Fruit fly (Drosophila melanogaster): ENCODE results near the gene ss.

Gene ss

DNA sequence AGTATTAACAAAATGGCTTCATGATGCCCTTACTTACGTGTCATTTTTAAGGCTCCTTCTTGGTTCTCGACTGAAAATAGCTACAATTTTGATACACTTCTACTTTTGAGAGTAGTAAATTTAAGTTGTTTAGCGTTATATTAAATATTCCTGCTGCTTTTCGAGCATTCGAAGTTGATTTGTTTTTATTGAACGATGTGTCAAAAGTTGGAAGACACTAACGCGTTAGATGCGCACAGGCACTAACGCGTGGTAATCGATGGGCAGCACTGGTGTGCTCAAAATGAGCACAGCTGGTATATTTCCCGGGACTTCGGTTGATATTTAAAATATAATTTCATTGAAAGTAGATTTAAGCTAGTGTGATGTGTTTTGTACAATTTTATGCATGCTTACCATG, 44.4 kb downstream of the ss start, which contains the start of gene CG17931:
CG17931 (minus strand) TSS at position 369 of the 400 bp plus-strand sequence.
- TF ChIP-seq CG17801 (GFP tag; optimal IDR thresholded peaks at IDR 0.05; ENCODE audit: partially characterized antibody) = no peak

DNA sequence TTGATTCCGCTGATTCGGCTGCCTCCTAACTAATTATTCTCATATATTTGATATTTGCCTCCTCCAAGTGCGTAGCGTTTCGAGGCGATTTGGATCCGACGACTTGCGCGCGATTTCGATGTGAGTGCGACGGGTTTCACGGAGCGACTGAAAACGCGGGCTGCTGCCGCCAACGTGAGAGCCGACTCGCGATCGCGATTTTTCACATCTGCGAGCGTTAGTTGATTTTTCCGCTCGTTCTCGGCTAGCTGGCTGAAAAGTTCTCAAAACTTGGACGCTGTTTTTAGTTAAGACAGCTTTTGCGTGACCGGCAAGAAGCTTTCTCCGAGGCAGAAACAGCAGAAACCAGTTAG, 46.7 kb downstream of the ss start, which contains the start of gene CG10311:
CG10311 (minus strand) TSS at position 153 of the 353 bp plus-strand sequence.
- TF ChIP-seq CG17801 (GFP tag; optimal IDR thresholded peaks at IDR 0.05; ENCODE audit: partially characterized antibody) = no peak

DNA sequence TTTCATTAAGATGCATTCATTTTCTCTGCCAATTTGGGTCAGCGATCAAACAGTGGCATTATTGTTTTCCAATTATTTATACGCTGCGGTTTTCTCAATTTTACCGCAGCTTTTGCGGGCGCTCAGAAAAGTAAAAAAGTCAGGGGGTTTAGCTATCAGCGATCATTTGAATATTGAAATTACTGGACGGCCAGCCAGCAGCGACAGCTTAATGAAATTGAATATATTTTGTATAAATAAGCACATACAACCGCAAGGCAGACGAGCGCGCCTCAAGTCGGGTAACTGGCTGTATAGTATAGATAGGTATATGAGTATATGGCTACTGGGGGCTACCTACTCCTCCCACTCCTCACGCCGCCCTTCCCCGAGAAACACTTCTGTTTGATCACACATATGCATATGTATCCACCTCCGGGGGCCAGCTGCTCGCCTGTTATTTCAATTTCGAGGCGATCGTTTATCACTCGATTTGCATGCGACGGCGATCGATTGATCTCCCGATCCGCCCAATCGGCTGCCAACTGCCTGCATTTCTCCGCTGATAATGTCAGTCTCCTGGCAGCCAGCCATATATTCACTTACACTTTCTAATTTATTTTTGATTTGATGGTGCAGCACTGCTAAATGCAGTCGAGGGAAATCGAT, 47.2 kb downstream of the ss start:
- TF ChIP-seq CG17801 (GFP tag; optimal IDR thresholded peaks at IDR 0.05; ENCODE audit: partially characterized antibody) = no peak

dm6 chr3R:16355393-16355943, 48.0 kb downstream of the ss start:
- TF ChIP-seq CG17801 (GFP tag; optimal IDR thresholded peaks at IDR 0.05; ENCODE audit: partially characterized antibody) = no peak

dm6 chr3R:16353671-16354070, 49.8 kb downstream of the ss start:
- no peak for TF ChIP-seq CG17801 (GFP tag; optimal IDR thresholded peaks at IDR 0.05; ENCODE audit: partially characterized antibody)

- TF ChIP-seq CG17801 (GFP tag; optimal IDR thresholded peaks at IDR 0.05; ENCODE audit: partially characterized antibody) = no peak
These were observed 50.3 kb downstream of the ss start for dm6 chr3R:16353195-16353594.

DNA sequence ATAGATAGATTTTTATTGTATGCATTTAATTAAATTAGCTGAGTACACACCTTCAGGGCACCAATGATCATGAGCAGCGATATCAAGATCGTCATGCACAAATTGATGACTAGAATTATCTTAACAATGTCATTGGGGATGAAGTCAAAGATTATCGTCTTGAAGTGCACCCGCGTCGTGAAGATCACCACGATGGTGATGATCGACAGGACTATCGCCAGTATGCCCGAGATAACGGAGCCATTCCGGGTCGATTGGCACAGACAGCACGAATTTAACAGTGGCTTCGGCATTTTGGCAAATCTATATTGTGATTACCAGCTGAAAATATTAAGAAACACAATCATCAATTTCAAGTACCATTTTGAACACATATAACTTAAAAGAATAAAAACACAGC, 51.5 kb downstream of the ss start:
- no peak for TF ChIP-seq CG17801 (GFP tag; optimal IDR thresholded peaks at IDR 0.05; ENCODE audit: partially characterized antibody)

dm6 chr3R:16351044-16351443, 52.4 kb downstream of the ss start:
- TF ChIP-seq CG17801 (GFP tag; optimal IDR thresholded peaks at IDR 0.05; ENCODE audit: partially characterized antibody) = no peak

DNA sequence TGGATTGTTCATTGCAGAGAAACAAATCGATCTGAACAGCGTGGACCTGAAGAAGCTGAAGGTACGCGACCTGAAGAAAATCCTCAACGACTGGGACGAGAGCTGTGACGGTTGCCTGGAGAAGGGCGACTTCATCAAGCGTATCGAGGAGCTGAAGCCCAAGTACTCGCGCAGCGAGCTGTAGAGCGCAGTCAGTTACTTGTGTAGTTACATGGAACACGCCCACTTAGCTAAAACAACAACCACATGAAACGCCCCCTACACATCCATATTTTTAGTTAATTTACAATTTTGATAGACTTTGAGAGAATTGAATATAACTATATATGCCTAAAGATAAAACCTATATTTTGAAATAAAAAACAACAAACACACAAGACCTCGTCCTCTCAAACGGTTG, 53.1 kb downstream of the ss start:
- TF ChIP-seq CG17801 (GFP tag; optimal IDR thresholded peaks at IDR 0.05; ENCODE audit: partially characterized antibody) = no peak

dm6 chr3R:16349111-16349655, 54.3 kb downstream of the ss start, which contains the start of the genes CG14879 and Manf:
TSS of gene CG14879 (minus strand) at chr3R:16349226.
TSS of gene Manf (plus strand) at chr3R:16349404.
- TF ChIP-seq CG17801 (GFP tag; optimal IDR thresholded peaks at IDR 0.05; ENCODE audit: partially characterized antibody) = no peak

dm6 chr3R:16348289-16348688, 55.2 kb downstream of the ss start:
- no peak for TF ChIP-seq CG17801 (GFP tag; optimal IDR thresholded peaks at IDR 0.05; ENCODE audit: partially characterized antibody)

DNA sequence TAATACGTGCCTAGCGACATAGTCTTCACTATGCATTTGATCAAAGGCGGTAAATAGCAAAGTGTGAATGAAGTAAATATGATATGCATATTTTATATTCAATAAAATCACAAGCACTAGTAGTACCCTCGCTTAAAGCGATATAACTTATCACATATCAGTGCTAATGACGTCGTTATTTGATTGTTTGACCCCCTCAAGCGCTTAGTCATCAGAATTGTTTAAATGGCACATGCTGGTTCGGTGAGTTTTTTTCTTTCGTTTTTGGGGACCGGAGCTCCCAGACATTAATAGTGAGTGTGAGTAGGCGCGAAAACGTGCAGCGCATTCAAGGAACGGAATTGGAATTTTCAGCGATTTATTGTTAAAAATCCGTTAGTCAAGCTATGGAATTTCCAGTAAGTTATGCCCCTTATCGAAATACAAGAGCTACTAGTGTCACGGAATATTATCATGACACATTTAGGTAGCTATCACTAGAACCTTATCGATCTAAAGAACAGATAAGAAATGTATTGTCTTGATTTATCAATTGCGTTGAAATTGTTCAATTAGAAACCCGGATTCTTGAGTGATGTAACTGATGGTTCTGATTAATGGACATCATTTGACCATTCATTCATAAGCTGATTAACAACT, 55.7 kb downstream of the ss start:
- no peak for TF ChIP-seq CG17801 (GFP tag; optimal IDR thresholded peaks at IDR 0.05; ENCODE audit: partially characterized antibody)

DNA sequence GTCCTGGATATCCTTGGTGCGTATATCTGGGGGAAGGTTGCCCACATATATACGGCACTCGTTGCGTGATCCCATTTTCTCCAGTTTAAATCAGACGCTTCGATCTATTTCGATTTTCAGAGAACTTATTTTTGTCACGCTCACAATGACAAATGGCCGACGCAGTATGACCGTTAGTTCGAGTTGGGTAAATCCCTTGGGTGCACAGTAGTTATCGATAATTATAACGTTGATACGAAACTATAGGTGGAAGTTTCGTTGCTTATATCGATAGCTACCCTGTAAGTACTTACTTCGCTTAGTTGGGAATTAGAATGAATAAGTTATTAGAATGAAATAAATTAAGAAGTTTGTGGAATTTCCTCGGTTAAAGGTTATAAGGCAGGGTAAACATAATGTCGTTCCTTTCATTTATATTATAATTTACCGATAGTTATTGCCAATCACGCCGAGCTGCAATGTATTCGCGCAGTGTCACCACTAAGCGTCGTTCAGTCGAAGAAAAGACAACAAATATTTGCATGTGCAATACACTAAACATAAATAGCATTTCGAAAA, 61.6 kb downstream of the ss start, which contains the start of the genes SF2 and pad:
SF2 (minus strand) TSS at position 172 of the 558 bp plus-strand sequence.
pad (plus strand) TSS at position 502 of the 558 bp plus-strand sequence.
- TF ChIP-seq CG17801 (GFP tag; optimal IDR thresholded peaks at IDR 0.05; ENCODE audit: partially characterized antibody) = peak; percentile 77

dm6 chr3R:16340610-16341009, 62.9 kb downstream of the ss start:
- TF ChIP-seq CG17801 (GFP tag; optimal IDR thresholded peaks at IDR 0.05; ENCODE audit: partially characterized antibody) = no peak

DNA sequence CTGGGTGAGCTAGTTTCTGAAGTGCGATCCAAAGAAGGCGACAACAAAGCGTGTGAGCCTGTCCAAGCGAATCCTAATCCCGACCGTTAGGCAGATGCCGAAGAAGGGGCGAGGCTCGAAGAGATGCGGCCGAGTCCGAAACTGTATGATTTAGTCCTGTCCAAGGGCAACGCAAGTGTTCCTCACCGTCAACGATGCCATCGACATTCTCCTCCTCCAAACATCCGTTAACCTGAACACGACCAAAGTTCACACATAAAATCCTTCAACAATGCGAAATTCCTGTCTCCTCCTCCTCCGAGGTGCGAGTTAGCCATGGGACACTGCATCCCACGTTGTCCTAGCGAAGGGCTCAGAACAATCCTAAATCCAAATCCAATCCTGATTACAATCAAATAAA, 64.0 kb downstream of the ss start, which contains the start of gene Sulf1:
Sulf1 (minus strand) TSS at position 101 of the 400 bp plus-strand sequence.
- no peak for TF ChIP-seq CG17801 (GFP tag; optimal IDR thresholded peaks at IDR 0.05; ENCODE audit: partially characterized antibody)
